Fruit fly (Drosophila melanogaster) whole organism, adult: ENCODE results near the gene RpL6.

Source experiments
- CG11617 ChIP-seq: fragments of 200-800 bp; sonication (Bioruptor generic); optimal IDR thresholded peaks from 2 replicates; lab custom pipeline; 2017; ENCODE audit warnings: mild to moderate bottlenecking, missing biosample characterization, missing genetic modification reagents, missing genetic modification characterization
- CG12768 ChIP-seq: fragments of 200-800 bp; sonication (Bioruptor generic); optimal IDR thresholded peaks from 2 replicates; lab custom pipeline; 2017; ENCODE audit warnings: missing biosample characterization, missing genetic modification characterization, mild to moderate bottlenecking, moderate library complexity, missing genetic modification reagents
- CG14711 ChIP-seq: fragments of 200-800 bp; sonication (Bioruptor generic); optimal IDR thresholded peaks from 2 replicates; lab custom pipeline; 2018; ENCODE audit warnings: missing biosample characterization, mild to moderate bottlenecking, missing genetic modification characterization, moderate library complexity
- CG7101 ChIP-seq: fragments of 200-800 bp; sonication (Bioruptor generic); optimal IDR thresholded peaks from 2 replicates; lab custom pipeline; 2018; ENCODE audit warnings: missing biosample characterization, mild to moderate bottlenecking, missing genetic modification characterization, moderate library complexity
- Hr96 ChIP-seq: fragments of 200-800 bp; sonication (Bioruptor generic); optimal IDR thresholded peaks from 2 replicates; lab custom pipeline; 2016; ENCODE audit warnings: missing biosample characterization, missing genetic modification characterization
- cnc ChIP-seq, 2 experiments: fragments of >200 bp; optimal IDR thresholded peaks; 2 replicates each; lab custom pipeline; 2017
- kay ChIP-seq: fragments of 200-800 bp; sonication (Bioruptor generic); peaks from one replicate; lab custom pipeline; 2016; ENCODE audit warnings: missing biosample characterization, missing genetic modification characterization, borderline replicate concordance
- tj ChIP-seq: fragments of 200-800 bp; sonication (Bioruptor generic); optimal IDR thresholded peaks from 3 replicates; lab custom pipeline; 2017; ENCODE audit warnings: missing biosample characterization, mild to moderate bottlenecking, missing genetic modification characterization, moderate library complexity

dm6 chr3R:31627186-31627585 lies 31.2 kb upstream of the RpL6 start:
- TF ChIP-seq kay (GFP tag; lab: Kevin White, UChicago), result no peak
- TF ChIP-seq Hr96 (GFP tag; lab: Kevin White, UChicago), result no peak
- TF ChIP-seq CG11617, result no peak
- TF ChIP-seq CG12768 (GFP tag; lab: Kevin White, UChicago), result no peak
- no peak for TF ChIP-seq CG7101 (tag; lab: Kevin White, UChicago)
- TF ChIP-seq CG14711 (tag; lab: Kevin White, UChicago), result no peak
- no peak for TF ChIP-seq cnc (optimal IDR thresholded peaks at IDR 0.05; lab: Kevin White, UChicago)
- no peak for TF ChIP-seq tj (GFP tag; lab: Kevin White, UChicago)
